Fruit fly (Drosophila melanogaster) whole organism, adult: ENCODE measurements around the gene CG42823.

Experiments used
- CG11617 ChIP-seq: fragments of 200-800 bp; sonication (Bioruptor generic); optimal IDR thresholded peaks from 2 replicates; lab custom pipeline; 2017; ENCODE audit warnings: mild to moderate bottlenecking, missing biosample characterization, missing genetic modification reagents, missing genetic modification characterization
- CG12768 ChIP-seq: fragments of 200-800 bp; sonication (Bioruptor generic); optimal IDR thresholded peaks from 2 replicates; lab custom pipeline; 2017; ENCODE audit warnings: missing biosample characterization, missing genetic modification characterization, mild to moderate bottlenecking, moderate library complexity, missing genetic modification reagents
- CG14711 ChIP-seq: fragments of 200-800 bp; sonication (Bioruptor generic); optimal IDR thresholded peaks from 2 replicates; lab custom pipeline; 2018; ENCODE audit warnings: missing biosample characterization, mild to moderate bottlenecking, missing genetic modification characterization, moderate library complexity
- CG1620 ChIP-seq: fragments of 200-800 bp; sonication (Bioruptor generic); optimal IDR thresholded peaks from 2 replicates; lab custom pipeline; 2016; ENCODE audit warnings: missing biosample characterization, missing genetic modification characterization
- CG33017 ChIP-seq: fragments of 200-800 bp; sonication (Bioruptor generic); optimal IDR thresholded peaks from 2 replicates; lab custom pipeline; 2018; ENCODE audit warnings: missing biosample characterization, mild to moderate bottlenecking, missing genetic modification characterization, moderate library complexity
- CG5204 ChIP-seq: fragments of 200-800 bp; sonication (Bioruptor generic); optimal IDR thresholded peaks from 2 replicates; lab custom pipeline; 2016; ENCODE audit warnings: missing biosample characterization, missing genetic modification characterization
- CG7045 ChIP-seq: fragments of 200-800 bp; sonication (Bioruptor generic); optimal IDR thresholded peaks from 2 replicates; lab custom pipeline; 2017; ENCODE audit warnings: missing biosample characterization, mild to moderate bottlenecking, missing genetic modification characterization
- CG7101 ChIP-seq: fragments of 200-800 bp; sonication (Bioruptor generic); optimal IDR thresholded peaks from 2 replicates; lab custom pipeline; 2018; ENCODE audit warnings: missing biosample characterization, mild to moderate bottlenecking, missing genetic modification characterization, moderate library complexity
- Clk ChIP-seq: fragments of 200-800 bp; sonication (Bioruptor generic); optimal IDR thresholded peaks from 2 replicates; lab custom pipeline; 2017; ENCODE audit warnings: missing biosample characterization, missing genetic modification characterization
- Crg-1 ChIP-seq: fragments of 200-800 bp; sonication (Bioruptor generic); optimal IDR thresholded peaks from 2 replicates; lab custom pipeline; 2016; ENCODE audit warnings: missing biosample characterization, missing genetic modification characterization
- Hr96 ChIP-seq: fragments of 200-800 bp; sonication (Bioruptor generic); optimal IDR thresholded peaks from 2 replicates; lab custom pipeline; 2016; ENCODE audit warnings: missing biosample characterization, missing genetic modification characterization
- Mnt ChIP-seq: fragments of 200-800 bp; sonication (Bioruptor generic); optimal IDR thresholded peaks from 2 replicates; lab custom pipeline; 2016; ENCODE audit warnings: missing biosample characterization, mild to moderate bottlenecking, missing genetic modification characterization
- bab1 ChIP-seq: fragments of 200-800 bp; sonication (Bioruptor generic); optimal IDR thresholded peaks from 3 replicates; lab custom pipeline; 2019; ENCODE audit warnings: missing biosample characterization, mild to moderate bottlenecking, missing genetic modification characterization, moderate library complexity
- cic ChIP-seq: fragments of 200-800 bp; sonication (Bioruptor generic); optimal IDR thresholded peaks from 2 replicates; lab custom pipeline; 2017; ENCODE audit warnings: missing biosample characterization, mild to moderate bottlenecking, missing genetic modification characterization, moderate library complexity
- cnc ChIP-seq, 2 experiments: fragments of >200 bp; optimal IDR thresholded peaks; 2 replicates each; lab custom pipeline; 2017
- kay ChIP-seq: fragments of 200-800 bp; sonication (Bioruptor generic); peaks from one replicate; lab custom pipeline; 2016; ENCODE audit warnings: missing biosample characterization, missing genetic modification characterization, borderline replicate concordance
- ovo ChIP-seq: fragments of 200-800 bp; sonication (Bioruptor generic); optimal IDR thresholded peaks from 2 replicates; lab custom pipeline; 2016; ENCODE audit warnings: missing biosample characterization, missing genetic modification characterization
- pad ChIP-seq: fragments of 200-800 bp; sonication (Bioruptor generic); optimal IDR thresholded peaks from 3 replicates; lab custom pipeline; 2017; ENCODE audit warnings: missing biosample characterization, missing genetic modification characterization, mild to moderate bottlenecking, moderate library complexity, missing genetic modification reagents
- tj ChIP-seq: fragments of 200-800 bp; sonication (Bioruptor generic); optimal IDR thresholded peaks from 3 replicates; lab custom pipeline; 2017; ENCODE audit warnings: missing biosample characterization, mild to moderate bottlenecking, missing genetic modification characterization, moderate library complexity
- toe ChIP-seq: fragments of 200-800 bp; sonication (Bioruptor generic); optimal IDR thresholded peaks from 2 replicates; lab custom pipeline; 2016; ENCODE audit warnings: missing biosample characterization, missing genetic modification characterization

CG42823 gene

dm6 chr3R:17413601-17414000 is 8.7 kb upstream of the CG42823 start, which contains the start of gene CG42822:
Gene CG42822, plus strand, starts transcription at chr3R:17413901.
- TF ChIP-seq Mnt (GFP tag; lab: Kevin White, UChicago) (no peak), kay (GFP tag; lab: Kevin White, UChicago) (no peak), cic (GFP tag; lab: Kevin White, UChicago) (no peak), CG12768 (GFP tag; lab: Kevin White, UChicago) (no peak), CG7101 (tag; lab: Kevin White, UChicago) (no peak), tj (GFP tag; lab: Kevin White, UChicago) (no peak), Clk (GFP tag; lab: Kevin White, UChicago) (no peak)

- TF ChIP-seq bab1 (GFP tag; lab: Kevin White, UChicago) (peak; percentile 23), CG11617 (GFP tag; lab: Kevin White, UChicago) (no peak), CG7045 (no peak), tj (GFP tag; lab: Kevin White, UChicago) (no peak), Mnt (GFP tag; lab: Kevin White, UChicago) (no peak), CG12768 (GFP tag; lab: Kevin White, UChicago) (no peak), cic (GFP tag; lab: Kevin White, UChicago) (no peak), CG14711 (tag; lab: Kevin White, UChicago) (peak; percentile 29), kay (GFP tag; lab: Kevin White, UChicago) (no peak), CG1620 (no peak)
Measured at dm6 chr3R:17412458-17413127, 7.7 kb upstream of the CG42823 start, which contains the start of gene CG42821. Gene CG42821, plus strand, starts transcription at chr3R:17413077.

dm6 chr3R:17410808-17411207 is 5.9 kb upstream of the CG42823 start, which contains the start of gene CG5863:
Gene CG5863, plus strand, starts transcription at chr3R:17411108.
- TF ChIP-seq Hr96 (GFP tag; lab: Kevin White, UChicago), result no peak
- TF ChIP-seq CG7045, result no peak
- TF ChIP-seq CG5204 (GFP tag; lab: Kevin White, UChicago), result no peak
- TF ChIP-seq Clk (GFP tag; lab: Kevin White, UChicago), result no peak
- no peak for TF ChIP-seq CG12768 (GFP tag; lab: Kevin White, UChicago)

dm6 chr3R:17409319-17409718 is 4.4 kb upstream of the CG42823 start, which contains the start of gene CG5860:
Gene CG5860, plus strand, starts transcription at chr3R:17409619.
- TF ChIP-seq ovo (GFP tag; lab: Kevin White, UChicago), result no peak
- no peak for TF ChIP-seq kay (GFP tag; lab: Kevin White, UChicago)
- TF ChIP-seq CG7045, result no peak
- TF ChIP-seq Mnt (GFP tag; lab: Kevin White, UChicago), result no peak
- TF ChIP-seq CG12768 (GFP tag; lab: Kevin White, UChicago), result no peak
- TF ChIP-seq cic (GFP tag; lab: Kevin White, UChicago), result no peak
- TF ChIP-seq Crg-1 (GFP tag; lab: Kevin White, UChicago), result no peak
- TF ChIP-seq pad, result no peak
- no peak for TF ChIP-seq tj (GFP tag; lab: Kevin White, UChicago)
- TF ChIP-seq CG7101 (tag; lab: Kevin White, UChicago), result no peak

dm6 chr3R:17407576-17407975 is 2.7 kb upstream of the CG42823 start, which contains the start of gene CG17283:
Gene CG17283, plus strand, starts transcription at chr3R:17407876.
- TF ChIP-seq CG14711 (tag; lab: Kevin White, UChicago) (no peak), bab1 (GFP tag; lab: Kevin White, UChicago) (no peak), Hr96 (GFP tag; lab: Kevin White, UChicago) (no peak), toe (GFP tag; lab: Kevin White, UChicago) (no peak), cnc (optimal IDR thresholded peaks at IDR 0.05; lab: Kevin White, UChicago) (no peak), CG5204 (GFP tag; lab: Kevin White, UChicago) (no peak), cic (GFP tag; lab: Kevin White, UChicago) (no peak), CG7045 (no peak)

- TF ChIP-seq Clk (GFP tag; lab: Kevin White, UChicago), result no peak
- TF ChIP-seq CG5204 (GFP tag; lab: Kevin White, UChicago), result no peak
- no peak for TF ChIP-seq CG7045
- TF ChIP-seq ovo (GFP tag; lab: Kevin White, UChicago), result no peak
- TF ChIP-seq CG7101 (tag; lab: Kevin White, UChicago), result no peak
- no peak for TF ChIP-seq CG14711 (tag; lab: Kevin White, UChicago)
- no peak for TF ChIP-seq Hr96 (GFP tag; lab: Kevin White, UChicago)
- no peak for TF ChIP-seq bab1 (GFP tag; lab: Kevin White, UChicago)
- no peak for TF ChIP-seq Mnt (GFP tag; lab: Kevin White, UChicago)
- TF ChIP-seq cic (GFP tag; lab: Kevin White, UChicago), result no peak
- no peak for TF ChIP-seq Crg-1 (GFP tag; lab: Kevin White, UChicago)
- no peak for TF ChIP-seq kay (GFP tag; lab: Kevin White, UChicago)
- TF ChIP-seq CG33017 (tag; lab: Kevin White, UChicago), result no peak
- TF ChIP-seq cnc (optimal IDR thresholded peaks at IDR 0.05; lab: Kevin White, UChicago), result no peak
- no peak for TF ChIP-seq toe (GFP tag; lab: Kevin White, UChicago)
Measured at dm6 chr3R:17406411-17406810, 1.5 kb upstream of the CG42823 start, which contains the start of the genes CG42824 and CG42798. Gene CG42824, minus strand, starts transcription at chr3R:17406511. Gene CG42798, plus strand, starts transcription at chr3R:17406678.
